Worm (Caenorhabditis elegans) whole organism, L1 larva: ENCODE data around the gene act-2.

ENCODE experiments used
- ceh-82 ChIP-seq, 3 experiments: fragments of 150-350 bp in 1 of 3; sonication (generic microtip) in 2 of 3; optimal IDR thresholded peaks; 2 replicates each; lab custom pipeline; 2014 to 2017; ENCODE audit warnings: missing biosample characterization in 3 of 3, missing genetic modification characterization in 3 of 3
- ces-1 ChIP-seq: fragments of 150-350 bp; optimal IDR thresholded peaks from 2 replicates; lab custom pipeline; 2014; ENCODE audit warnings: missing biosample characterization, missing genetic modification reagents, missing genetic modification characterization
- mdl-1 ChIP-seq, 2 experiments: fragments of 150-350 bp; optimal IDR thresholded peaks; 2 replicates each; lab custom pipeline; 2014 to 2017; ENCODE audit warnings: missing biosample characterization in 2 of 2, missing genetic modification characterization in 2 of 2, inconsistent platforms in 1 of 2
- tbx-2 ChIP-seq: sonication (generic microtip); optimal IDR thresholded peaks from 2 replicates; lab custom pipeline; 2016; ENCODE audit warnings: missing genetic modification characterization, missing compliant biosample characterization
- unc-130 ChIP-seq: fragments of 150-350 bp; optimal IDR thresholded peaks from 2 replicates; lab custom pipeline; 2017; ENCODE audit warnings: missing biosample characterization, missing genetic modification characterization, inconsistent platforms
- unc-62 ChIP-seq: fragments of 150-350 bp; optimal IDR thresholded peaks from 2 replicates; lab custom pipeline; 2014; ENCODE audit warnings: missing biosample characterization, missing genetic modification reagents, missing genetic modification characterization
- unc-86 ChIP-seq: sonication (generic microtip); optimal IDR thresholded peaks from 2 replicates; lab custom pipeline; 2016; ENCODE audit warnings: missing genetic modification characterization, missing compliant biosample characterization

ce11 chrV:11029309-11029708, 48.6 kb downstream of the act-2 start:
- TF ChIP-seq unc-62 (no peak), tbx-2 (peak; percentile 80), unc-86 (peak; percentile 66), unc-130 (tag; lab: Kevin White, UChicago) (peak; percentile 30), ceh-82 (tag; optimal IDR thresholded peaks at IDR 0.05; lab: Kevin White, UChicago) (peak; percentile 14 to 53 (median 18)), ces-1 (GFP tag; lab: Kevin White, UChicago) (no peak), mdl-1 (tag; optimal IDR thresholded peaks at IDR 0.05; lab: Kevin White, UChicago) (peak in 1 of 2 experiments; percentile 28)
